Fruit fly (Drosophila melanogaster) whole organism, embryonic: ENCODE data around the gene CG12522.
A peak's percentile ranks its signal among the peaks of the same experiment; 100 is the strongest.

ENCODE experiments used
- Antp ChIP-seq: fragments of 200-800 bp; sonication (Bioruptor generic); optimal IDR thresholded peaks from 3 replicates; lab custom pipeline; 2016; ENCODE audit warnings: missing biosample characterization, missing genetic modification characterization
- Atf6 ChIP-seq: fragments of 200-800 bp; sonication (Bioruptor generic); IDR thresholded peaks from 2 replicates; pipeline ENCODE4 v1.3.6; 2022; ENCODE audit warnings: missing biosample characterization, missing genetic modification characterization
- CG10147 ChIP-seq: fragments of 200-800 bp; sonication (Bioruptor generic); optimal IDR thresholded peaks from 2 replicates; lab custom pipeline; 2019; ENCODE audit warnings: missing biosample characterization, mild to moderate bottlenecking, missing genetic modification characterization, moderate library complexity
- CG10543 ChIP-seq: fragments of 200-800 bp; sonication (Bioruptor generic); optimal IDR thresholded peaks from 3 replicates; lab custom pipeline; 2017; ENCODE audit warnings: missing biosample characterization, mild to moderate bottlenecking, missing genetic modification characterization, moderate library complexity
- CG11560 ChIP-seq: fragments of 200-800 bp; sonication (Bioruptor generic); IDR thresholded peaks from 3 replicates; pipeline ENCODE4 v1.3.6; 2022; ENCODE audit warnings: missing biosample characterization, missing genetic modification characterization
- CG11695 ChIP-seq: fragments of 200-800 bp; sonication (Bioruptor generic); IDR thresholded peaks from 3 replicates; pipeline ENCODE4 v1.3.6; 2022; ENCODE audit warnings: missing biosample characterization, missing genetic modification characterization
- CG13296 ChIP-seq: fragments of 200-800 bp; sonication (Bioruptor generic); optimal IDR thresholded peaks from 3 replicates; lab custom pipeline; 2018; ENCODE audit warnings: missing biosample characterization, mild to moderate bottlenecking, missing genetic modification characterization
- CG14860 ChIP-seq: fragments of 200-800 bp; sonication (Bioruptor generic); IDR thresholded peaks from 3 replicates; pipeline ENCODE4 v1.3.6; 2022; ENCODE audit warnings: missing biosample characterization, missing genetic modification characterization; ENCODE audit not compliant: partially characterized antibody
- CG1529 ChIP-seq: fragments of 200-800 bp; sonication (Bioruptor generic); optimal IDR thresholded peaks from 3 replicates; lab custom pipeline; 2018; ENCODE audit warnings: missing biosample characterization, missing genetic modification characterization
- CG15514 ChIP-seq: fragments of 200-800 bp; sonication (Bioruptor generic); optimal IDR thresholded peaks from 3 replicates; lab custom pipeline; 2017; ENCODE audit warnings: missing biosample characterization, missing genetic modification characterization, mild to moderate bottlenecking, moderate library complexity, missing genetic modification reagents
- CG30020 ChIP-seq: fragments of 200-800 bp; optimal IDR thresholded peaks from 2 replicates; lab custom pipeline; 2019; ENCODE audit warnings: missing biosample characterization, mild to moderate bottlenecking, missing genetic modification characterization, moderate library complexity
- CG31441 ChIP-seq: fragments of 200-800 bp; sonication (Bioruptor generic); IDR thresholded peaks from 2 replicates; pipeline ENCODE4 v1.3.6; 2022; ENCODE audit warnings: missing biosample characterization, missing genetic modification characterization
- CG32532 ChIP-seq: fragments of 200-800 bp; sonication (Bioruptor generic); IDR thresholded peaks from 2 replicates; pipeline ENCODE4 v1.3.6; 2022; ENCODE audit warnings: missing biosample characterization, missing genetic modification characterization
- CG3281 ChIP-seq: fragments of 200-800 bp; sonication (Bioruptor generic); optimal IDR thresholded peaks from 3 replicates; lab custom pipeline; 2017; ENCODE audit warnings: missing biosample characterization, mild to moderate bottlenecking, missing genetic modification characterization
- CG3407 ChIP-seq: fragments of 200-800 bp; sonication (Bioruptor generic); optimal IDR thresholded peaks from 2 replicates; lab custom pipeline; 2018; ENCODE audit warnings: missing biosample characterization, mild to moderate bottlenecking, missing genetic modification characterization
- CG4282 ChIP-seq: fragments of 200-800 bp; sonication (Bioruptor generic); optimal IDR thresholded peaks from 2 replicates; lab custom pipeline; 2016; ENCODE audit warnings: missing biosample characterization, missing genetic modification characterization
- CG4854 ChIP-seq: fragments of 200-800 bp; sonication (Bioruptor generic); optimal IDR thresholded peaks from 2 replicates; lab custom pipeline; 2016; ENCODE audit warnings: missing biosample characterization, missing genetic modification characterization, inconsistent platforms
- CG6254 ChIP-seq: fragments of 200-800 bp; sonication (Bioruptor generic); optimal IDR thresholded peaks from 3 replicates; lab custom pipeline; 2017; ENCODE audit warnings: mild to moderate bottlenecking, missing biosample characterization, missing genetic modification reagents, missing genetic modification characterization
- CG9727 ChIP-seq: fragments of 200-800 bp; sonication (Bioruptor generic); optimal IDR thresholded peaks from 3 replicates; lab custom pipeline; 2017; ENCODE audit warnings: missing biosample characterization, mild to moderate bottlenecking, missing genetic modification characterization
- CG9932 ChIP-seq: fragments of 200-800 bp; sonication (Bioruptor generic); IDR thresholded peaks from 2 replicates; pipeline ENCODE4 v1.3.6; 2022; ENCODE audit warnings: missing biosample characterization, missing genetic modification characterization
- CHES-1-like ChIP-seq: fragments of 200-800 bp; sonication (Bioruptor generic); optimal IDR thresholded peaks from 2 replicates; lab custom pipeline; 2016; ENCODE audit warnings: missing biosample characterization, missing genetic modification characterization
- D19A ChIP-seq: fragments of 200-800 bp; optimal IDR thresholded peaks from 3 replicates; lab custom pipeline; 2019; ENCODE audit warnings: missing biosample characterization, mild to moderate bottlenecking, missing genetic modification characterization, moderate library complexity
- Deaf1 ChIP-seq: fragments of 200-800 bp; optimal IDR thresholded peaks from 3 replicates; lab custom pipeline; 2019; ENCODE audit warnings: missing biosample characterization, mild to moderate bottlenecking, missing genetic modification characterization, moderate library complexity
- H2.0 ChIP-seq: fragments of 200-800 bp; sonication (Bioruptor generic); IDR thresholded peaks from 2 replicates; pipeline ENCODE4 v1.3.6; 2022; ENCODE audit warnings: missing biosample characterization, missing genetic modification characterization
- Hmx ChIP-seq: fragments of 200-800 bp; sonication (Bioruptor generic); optimal IDR thresholded peaks from 2 replicates; lab custom pipeline; 2016; ENCODE audit warnings: missing biosample characterization, missing genetic modification characterization
- Lhr ChIP-seq: fragments of 200-800 bp; sonication (Bioruptor generic); optimal IDR thresholded peaks from 3 replicates; lab custom pipeline; 2017; ENCODE audit warnings: mild to moderate bottlenecking, missing biosample characterization, missing genetic modification reagents, missing genetic modification characterization
- Med ChIP-seq: fragments of 200-800 bp; sonication (Bioruptor generic); peaks from one replicate; lab custom pipeline; 2016; ENCODE audit warnings: missing biosample characterization, missing genetic modification characterization, mild to moderate bottlenecking, inconsistent platforms, moderate library complexity
- NFAT ChIP-seq: fragments of 200-800 bp; sonication (Bioruptor generic); IDR thresholded peaks from 2 replicates; pipeline ENCODE4 v1.3.6; 2022; ENCODE audit warnings: missing biosample characterization, missing genetic modification characterization
- Nf-YC ChIP-seq: fragments of 200-800 bp; optimal IDR thresholded peaks from 3 replicates; lab custom pipeline; 2019; ENCODE audit warnings: missing biosample characterization, mild to moderate bottlenecking, missing genetic modification characterization, moderate library complexity
- Oli ChIP-seq: fragments of 200-800 bp; sonication (Bioruptor generic); optimal IDR thresholded peaks from 2 replicates; lab custom pipeline; 2018; ENCODE audit warnings: missing biosample characterization, mild to moderate bottlenecking, missing genetic modification characterization, moderate library complexity
- Opbp ChIP-seq: fragments of 200-800 bp; sonication (Bioruptor generic); IDR thresholded peaks from 3 replicates; pipeline ENCODE4 v1.3.6; 2022; ENCODE audit warnings: missing biosample characterization, missing genetic modification characterization; ENCODE audit not compliant: partially characterized antibody
- Optix ChIP-seq: fragments of 200-800 bp; sonication (Bioruptor generic); IDR thresholded peaks from 3 replicates; pipeline ENCODE4 v1.3.6; 2022; ENCODE audit warnings: missing biosample characterization, missing genetic modification characterization
- Pdp1 ChIP-seq, 2 experiments: fragments of 200-800 bp; sonication (Bioruptor generic); optimal IDR thresholded peaks; 3 replicates each; lab custom pipeline; 2016; ENCODE audit warnings: missing biosample characterization in 2 of 2, missing genetic modification characterization in 2 of 2, mild to moderate bottlenecking in 1 of 2, moderate library complexity in 1 of 2
- Six4 ChIP-seq: fragments of 200-800 bp; sonication (Bioruptor generic); optimal IDR thresholded peaks from 2 replicates; lab custom pipeline; 2016; ENCODE audit warnings: missing biosample characterization, missing genetic modification characterization
- Spps ChIP-seq: fragments of 200-800 bp; sonication (Bioruptor generic); optimal IDR thresholded peaks from 2 replicates; lab custom pipeline; 2018; ENCODE audit warnings: missing biosample characterization, mild to moderate bottlenecking, missing genetic modification characterization
- Sry-β ChIP-seq: fragments of 200-800 bp; sonication (Bioruptor generic); optimal IDR thresholded peaks from 2 replicates; lab custom pipeline; 2018; ENCODE audit warnings: missing biosample characterization, mild to moderate bottlenecking, missing genetic modification characterization, moderate library complexity
- TFAM ChIP-seq: fragments of 200-800 bp; sonication (Bioruptor generic); optimal IDR thresholded peaks from 2 replicates; lab custom pipeline; 2017; ENCODE audit warnings: missing biosample characterization, missing genetic modification characterization, inconsistent platforms
- ash1 ChIP-seq: fragments of 200-800 bp; sonication (Bioruptor generic); optimal IDR thresholded peaks from 2 replicates; lab custom pipeline; 2018; ENCODE audit warnings: missing biosample characterization, mild to moderate bottlenecking, missing genetic modification characterization
- bab2 ChIP-seq: fragments of 200-800 bp; sonication (Bioruptor generic); optimal IDR thresholded peaks from 2 replicates; lab custom pipeline; 2016; ENCODE audit warnings: missing biosample characterization, missing genetic modification characterization
- crol ChIP-seq: fragments of 200-800 bp; sonication (Bioruptor generic); IDR thresholded peaks from 2 replicates; pipeline ENCODE4 v1.3.6; 2022; ENCODE audit warnings: missing biosample characterization, missing genetic modification characterization
- fd3F ChIP-seq: fragments of 200-800 bp; sonication (Bioruptor generic); optimal IDR thresholded peaks from 2 replicates; lab custom pipeline; 2018; ENCODE audit warnings: missing biosample characterization, mild to moderate bottlenecking, missing genetic modification characterization, moderate library complexity
- ham ChIP-seq: fragments of 200-800 bp; sonication (Bioruptor generic); IDR thresholded peaks from 2 replicates; pipeline ENCODE4 v1.3.6; 2022; ENCODE audit warnings: missing biosample characterization, missing genetic modification characterization
- hb ChIP-seq: fragments of 200-800 bp; sonication (Bioruptor generic); IDR thresholded peaks from 3 replicates; pipeline ENCODE4 v1.3.6; 2022; ENCODE audit warnings: missing biosample characterization, missing genetic modification characterization; ENCODE audit not compliant: partially characterized antibody
- hbn ChIP-seq: fragments of 200-800 bp; sonication (Bioruptor generic); IDR thresholded peaks from 2 replicates; pipeline ENCODE4 v1.3.6; 2022; ENCODE audit warnings: missing biosample characterization, missing genetic modification characterization; ENCODE audit not compliant: partially characterized antibody
- ind ChIP-seq: fragments of 200-800 bp; sonication (Bioruptor generic); optimal IDR thresholded peaks from 3 replicates; lab custom pipeline; 2016; ENCODE audit warnings: missing biosample characterization, missing genetic modification characterization
- jigr1 ChIP-seq: fragments of 200-800 bp; sonication (Bioruptor generic); IDR thresholded peaks from 3 replicates; pipeline ENCODE4 v1.3.6; 2022; ENCODE audit warnings: missing biosample characterization, missing genetic modification characterization
- kah ChIP-seq: fragments of 200-800 bp; sonication (Bioruptor generic); optimal IDR thresholded peaks from 2 replicates; lab custom pipeline; 2018; ENCODE audit warnings: missing biosample characterization, mild to moderate bottlenecking, missing genetic modification characterization
- pho ChIP-seq: fragments of 200-800 bp; sonication (Bioruptor generic); optimal IDR thresholded peaks from 2 replicates; lab custom pipeline; 2016; ENCODE audit warnings: missing biosample characterization, missing genetic modification characterization
- sim ChIP-seq: fragments of 200-800 bp; sonication (Bioruptor generic); IDR thresholded peaks from 2 replicates; pipeline ENCODE4 v1.3.6; 2022; ENCODE audit warnings: missing biosample characterization, missing genetic modification characterization
- trh ChIP-seq: fragments of 200-800 bp; sonication (Bioruptor generic); optimal IDR thresholded peaks from 2 replicates; lab custom pipeline; 2016; ENCODE audit warnings: missing biosample characterization, missing genetic modification characterization
- wek ChIP-seq: fragments of 200-800 bp; sonication (Bioruptor generic); optimal IDR thresholded peaks from 3 replicates; lab custom pipeline; 2018; ENCODE audit warnings: missing biosample characterization, mild to moderate bottlenecking, missing genetic modification characterization, moderate library complexity

The CG12522 gene

DNA sequence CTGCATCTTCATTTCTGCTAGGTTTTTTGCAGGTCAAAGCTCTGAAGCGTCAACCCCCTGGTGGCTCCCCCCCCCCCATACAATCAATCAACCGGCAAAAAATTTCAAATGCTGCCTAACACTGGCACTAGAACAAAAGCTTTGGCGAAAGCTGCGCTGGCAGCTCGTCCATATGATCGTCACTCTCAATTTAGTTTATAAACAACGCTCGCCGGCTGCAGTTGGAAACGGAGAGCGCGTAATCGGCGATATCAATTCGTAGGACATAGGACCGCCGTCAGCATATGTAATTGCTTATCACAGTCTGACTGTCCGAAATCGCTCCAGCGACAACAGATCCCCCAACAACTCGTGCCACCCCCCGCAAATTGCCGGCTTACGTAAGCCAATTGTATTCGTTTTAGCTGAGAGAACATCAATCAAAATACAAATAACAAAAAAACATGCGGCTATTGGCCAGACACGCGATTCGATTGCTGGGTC, 37.6 kb upstream of the CG12522 start, which contains the start of gene Mocs1 (continued):
- TF ChIP-seq CG30020 (tag; lab: Kevin White, UChicago) (no peak), Lhr (no peak), Atf6 (GFP tag; lab: Robert Waterston, UW) (0 out of 2 replicates have a peak, but pooled peaks have one; percentile 43), TFAM (GFP tag; lab: Kevin White, UChicago) (no peak), Hmx (GFP tag; lab: Kevin White, UChicago) (no peak), CG9727 (no peak), Antp (no peak), D19A (no peak), CG4854 (GFP tag; lab: Kevin White, UChicago) (no peak), CG31441 (GFP tag; lab: Robert Waterston, UW) (no peak), CG10147 (no peak), pho (GFP tag; lab: Kevin White, UChicago) (no peak), CG15514 (peak; percentile 53), wek (no peak), CG1529 (GFP tag; lab: Kevin White, UChicago) (no peak), sim (GFP tag; lab: Robert Waterston, UW) (no peak), CG9932 (GFP tag; lab: Robert Waterston, UW) (peak; percentile 52), Oli (tag; lab: Kevin White, UChicago) (no peak), Spps (no peak), Pdp1 (GFP tag; optimal IDR thresholded peaks at IDR 0.05; lab: Kevin White, UChicago) (peak in 1 of 2 experiments; percentile 96), fd3F (GFP tag; lab: Kevin White, UChicago) (no peak), Deaf1 (tag; lab: Kevin White, UChicago) (peak; percentile 8), trh (no peak), ind (GFP tag; lab: Kevin White, UChicago) (no peak), Sry-β (GFP tag; lab: Kevin White, UChicago) (no peak), Six4 (GFP tag; lab: Kevin White, UChicago) (no peak), CG6254 (GFP tag; lab: Kevin White, UChicago) (no peak), CG4282 (no peak), H2.0 (GFP tag; lab: Robert Waterston, UW) (no peak), kah (no peak), jigr1 (GFP tag; lab: Robert Waterston, UW) (no peak), CG11560 (tag; lab: Robert Waterston, UW) (no peak), Nf-YC (tag; lab: Kevin White, UChicago) (peak; percentile 38), ham (GFP tag; lab: Robert Waterston, UW) (no peak), Opbp (GFP tag; lab: Robert Waterston, UW) (no peak), hbn (GFP tag; lab: Robert Waterston, UW) (0 out of 2 replicates have a peak, but pooled peaks have one; percentile 34), Optix (GFP tag; lab: Robert Waterston, UW) (no peak), bab2 (no peak), NFAT (peak; percentile 23; the same call in 1 of the 2 replicates), CG32532 (GFP tag; lab: Robert Waterston, UW) (peak; percentile 53), CG14860 (GFP tag; lab: Robert Waterston, UW) (no peak), ash1 (GFP tag; lab: Kevin White, UChicago) (no peak), CG11695 (GFP tag; lab: Robert Waterston, UW) (no peak), CG3407 (no peak), hb (no peak), CHES-1-like (GFP tag; lab: Kevin White, UChicago) (peak; percentile 15), CG10543 (GFP tag; lab: Kevin White, UChicago) (no peak), crol (peak; percentile 96), Med (GFP tag; lab: Kevin White, UChicago) (peak; percentile 75), CG3281 (GFP tag; lab: Kevin White, UChicago) (no peak), CG13296 (GFP tag; lab: Kevin White, UChicago) (peak; percentile 5)
